Worm (Caenorhabditis elegans): ENCODE results near the gene R155.3.

The R155.3 gene

DNA sequence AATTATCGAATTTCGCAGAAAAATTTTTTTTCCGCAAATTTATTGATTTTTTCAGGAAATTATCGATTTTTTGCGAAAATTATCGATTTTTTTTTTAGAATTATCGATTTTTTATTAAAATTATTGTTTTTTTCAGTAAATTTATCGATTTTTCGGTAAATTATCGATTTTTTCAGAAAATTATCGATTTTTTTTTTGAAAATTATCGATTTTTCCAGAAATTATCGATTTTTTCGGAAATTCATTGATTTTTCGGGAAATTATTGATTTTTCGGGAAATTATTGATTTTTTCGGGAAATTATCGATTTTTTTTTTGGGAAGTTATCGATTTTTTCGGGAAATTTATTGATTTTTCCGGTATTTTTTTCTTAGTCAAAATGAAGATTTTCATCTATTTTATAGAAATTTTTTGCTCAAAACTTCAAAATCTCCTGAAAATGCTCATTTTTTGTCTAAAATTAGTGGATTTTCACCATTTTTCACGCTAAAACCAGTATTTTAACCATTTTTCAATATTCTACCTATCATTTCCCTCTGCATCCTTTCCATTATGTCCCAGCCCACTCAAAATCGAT is 20.9 kb downstream of the R155.3 start:
- TF ChIP-seq sdz-38 (tag; optimal IDR thresholded peaks at IDR 0.05), result no peak
- TF ChIP-seq aptf-3 (GFP tag; IDR thresholded peaks at IDR 0.05), result no peak
- no peak for TF ChIP-seq zfh-2 (GFP tag; conservative IDR thresholded peaks at IDR 0.05)
- TF ChIP-seq fkh-3 (tag; optimal IDR thresholded peaks at IDR 0.05), result no peak
- TF ChIP-seq ztf-18 (tag; optimal IDR thresholded peaks at IDR 0.05), result no peak
- no peak for TF ChIP-seq gei-17 (GFP tag; optimal IDR thresholded peaks at IDR 0.05)
- TF ChIP-seq cebp-1 (GFP tag; IDR thresholded peaks at IDR 0.05), result no peak
- no peak for TF ChIP-seq cebp-1 (tag; optimal IDR thresholded peaks at IDR 0.05)
- TF ChIP-seq madf-3 (GFP tag; IDR thresholded peaks at IDR 0.05), result no peak
- no peak for TF ChIP-seq lin-54 (GFP tag; optimal IDR thresholded peaks at IDR 0.05)
- TF ChIP-seq die-1 (tag; optimal IDR thresholded peaks at IDR 0.05), result no peak
- TF ChIP-seq snpc-1.1 (tag; optimal IDR thresholded peaks at IDR 0.05; ENCODE audit: insufficient read depth), result no peak
- TF ChIP-seq nfyb-1 (GFP tag; IDR thresholded peaks at IDR 0.05), result no peak
- TF ChIP-seq mel-28 (tag; optimal IDR thresholded peaks at IDR 0.05; ENCODE audit: borderline replicate concordance), result no peak
- TF ChIP-seq ztf-3 (GFP tag; optimal IDR thresholded peaks at IDR 0.05), result no peak
- TF ChIP-seq F22D6.2 (tag; optimal IDR thresholded peaks at IDR 0.05), result no peak
- TF ChIP-seq pha-4 (tag; optimal IDR thresholded peaks at IDR 0.05), result no peak
- no peak for TF ChIP-seq ceh-27 (GFP tag; optimal IDR thresholded peaks at IDR 0.05)

DNA sequence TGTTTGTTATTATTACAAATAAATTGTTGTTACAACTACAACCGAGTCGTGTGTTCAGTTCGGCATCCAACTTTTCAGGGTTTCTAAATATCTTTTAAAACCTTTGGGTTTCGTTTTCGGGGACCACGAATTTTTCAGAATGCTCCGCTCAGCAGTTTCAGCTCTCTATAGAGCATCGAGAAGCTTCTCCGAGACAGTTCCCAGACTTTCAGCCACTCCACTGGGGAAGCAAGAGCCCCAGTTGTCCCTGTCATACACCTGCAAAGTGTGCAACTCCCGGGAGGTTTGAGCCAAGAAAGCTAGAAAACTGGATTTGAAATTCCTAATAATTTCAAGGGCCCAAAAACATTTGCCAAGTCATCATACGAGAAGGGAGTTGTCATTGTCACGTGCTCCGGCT is 25.2 kb downstream of the R155.3 start, which contains the start of gene F53A3.7:
TSS of gene F53A3.7 (plus strand) at position 139 of the 400 bp plus-strand sequence.
- TF ChIP-seq madf-10 (tag; optimal IDR thresholded peaks at IDR 0.05) (no peak), ceh-79 (tag; optimal IDR thresholded peaks at IDR 0.05) (peak; percentile 10), F22D6.2 (tag; optimal IDR thresholded peaks at IDR 0.05) (no peak), T07F8.4 (tag; optimal IDR thresholded peaks at IDR 0.05) (no peak), cebp-1 (GFP tag; IDR thresholded peaks at IDR 0.05) (no peak), cebp-1 (tag; optimal IDR thresholded peaks at IDR 0.05) (no peak), pha-4 (tag; optimal IDR thresholded peaks at IDR 0.05) (no peak), nfyb-1 (GFP tag; IDR thresholded peaks at IDR 0.05) (no peak), snpc-1.1 (tag; optimal IDR thresholded peaks at IDR 0.05; ENCODE audit: insufficient read depth) (no peak), bed-1 (GFP tag; IDR thresholded peaks at IDR 0.05) (no peak), fkh-3 (tag; optimal IDR thresholded peaks at IDR 0.05) (no peak), ztf-22 (GFP tag; optimal IDR thresholded peaks at IDR 0.05) (no peak), nhr-80 (tag; optimal IDR thresholded peaks at IDR 0.05) (no peak), pbrm-1 (GFP tag; IDR thresholded peaks at IDR 0.05) (0 out of 2 replicates have a peak, but pooled peaks have one; percentile 40), gei-17 (GFP tag; optimal IDR thresholded peaks at IDR 0.05) (no peak), D2030.7 (GFP tag; IDR thresholded peaks at IDR 0.05) (no peak), ceh-27 (GFP tag; optimal IDR thresholded peaks at IDR 0.05) (no peak), ztf-26 (tag; optimal IDR thresholded peaks at IDR 0.05) (no peak), ceh-100 (GFP tag; IDR thresholded peaks at IDR 0.05) (peak; percentile 30; the same call in 1 of the 2 replicates), lin-40 (tag; optimal IDR thresholded peaks at IDR 0.05) (no peak), hmg-1.2 (GFP tag; IDR thresholded peaks at IDR 0.05) (0 out of 2 replicates have a peak, but pooled peaks have one; percentile 11), T26A5.8 (tag; optimal IDR thresholded peaks at IDR 0.05) (peak; percentile 4), atf-7 (tag; optimal IDR thresholded peaks at IDR 0.05) (peak; percentile 50), F55B11.4 (tag; optimal IDR thresholded peaks at IDR 0.05; ENCODE audit: borderline replicate concordance, insufficient read depth) (no peak), lsl-1 (GFP tag; optimal IDR thresholded peaks at IDR 0.05) (peak; percentile 9), Y67H2A.10 (GFP tag; conservative IDR thresholded peaks at IDR 0.05) (no peak), attf-3 (GFP tag; conservative IDR thresholded peaks at IDR 0.05) (no peak), K11D2.4 (GFP tag; IDR thresholded peaks at IDR 0.05) (no peak), F57C9.4 (tag; optimal IDR thresholded peaks at IDR 0.05) (no peak), athp-1 (tag; optimal IDR thresholded peaks at IDR 0.05) (no peak), dox-1 (GFP tag; IDR thresholded peaks at IDR 0.05) (no peak), tbx-9 (tag; optimal IDR thresholded peaks at IDR 0.05; ENCODE audit: borderline replicate concordance) (no peak), sptf-2 (GFP tag; optimal IDR thresholded peaks at IDR 0.05) (no peak), snpc-1.3 (tag; optimal IDR thresholded peaks at IDR 0.05; ENCODE audit: insufficient read depth) (no peak), snpc-4 (GFP tag; optimal IDR thresholded peaks at IDR 0.05) (no peak), snpc-4 (tag; optimal IDR thresholded peaks at IDR 0.05) (peak in 1 of 4 experiments; percentile 37), ccch-3 (GFP tag; optimal IDR thresholded peaks at IDR 0.05) (no peak)

Data from whole organism, young adult.